Fruit fly (Drosophila melanogaster): Measurements from ENCODE around the gene CG33339.

Gene CG33339

DNA sequence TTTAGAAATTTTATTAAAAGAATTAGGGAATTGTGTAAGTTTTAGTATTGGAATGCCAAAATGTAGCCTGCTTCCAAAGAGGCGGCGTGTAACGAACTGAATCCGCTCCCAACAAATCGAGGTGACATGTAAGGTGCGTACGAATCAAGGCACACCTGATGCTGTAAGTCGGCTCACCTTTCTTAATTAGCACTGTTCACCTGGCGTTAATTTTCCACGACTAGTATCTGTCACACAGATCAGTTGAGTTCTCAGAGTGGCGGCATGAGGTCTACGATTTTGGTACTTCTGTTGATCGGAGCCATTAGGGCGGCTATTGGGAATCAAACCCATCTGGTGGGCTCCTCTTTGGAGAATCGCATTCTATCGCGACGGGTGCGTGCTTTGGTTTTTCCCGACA lies at the start of gene CG33339, which contains the start of gene CG5762:
Gene CG33339, plus strand, starts transcription at position 265 of the 400 bp plus-strand sequence.
Gene CG5762, minus strand, starts transcription at position 101 of the 400 bp plus-strand sequence.
- TF ChIP-seq jim (GFP tag; optimal IDR thresholded peaks at IDR 0.05) (no peak), Dif (GFP tag; optimal IDR thresholded peaks at IDR 0.05; ENCODE audit: partially characterized antibody) (no peak), N (GFP tag; optimal IDR thresholded peaks at IDR 0.05) (no peak), rgr (GFP tag; optimal IDR thresholded peaks at IDR 0.05) (no peak), dl (GFP tag; optimal IDR thresholded peaks at IDR 0.05; ENCODE audit: insufficient read depth in 1 of 2, partially characterized antibody in 2 of 2) (no peak), brk (GFP tag; optimal IDR thresholded peaks at IDR 0.05) (no peak), dmrt93B (GFP tag; optimal IDR thresholded peaks at IDR 0.05) (no peak), Abd-B (GFP tag; optimal IDR thresholded peaks at IDR 0.05) (no peak), Mio (GFP tag; optimal IDR thresholded peaks at IDR 0.05) (no peak), CG9705 (GFP tag; optimal IDR thresholded peaks at IDR 0.05) (no peak), Sp1 (GFP tag; optimal IDR thresholded peaks at IDR 0.05) (no peak), ey (GFP tag; optimal IDR thresholded peaks at IDR 0.05) (no peak), sage (GFP tag; optimal IDR thresholded peaks at IDR 0.05) (no peak), br (GFP tag; optimal IDR thresholded peaks at IDR 0.05) (no peak)

- TF ChIP-seq sv (GFP tag; optimal IDR thresholded peaks at IDR 0.05) (peak; percentile 28), CG9705 (GFP tag; optimal IDR thresholded peaks at IDR 0.05) (peak; percentile 15), Myc (optimal IDR thresholded peaks at IDR 0.05) (peak; percentile 26), jim (GFP tag; optimal IDR thresholded peaks at IDR 0.05) (no peak), Rel (GFP tag; optimal IDR thresholded peaks at IDR 0.05) (no peak), Rel (tag; optimal IDR thresholded peaks at IDR 0.05) (no peak), foxo (GFP tag; optimal IDR thresholded peaks at IDR 0.05) (peak in 1 of 2 experiments; percentile 32), usp (GFP tag; optimal IDR thresholded peaks at IDR 0.05) (no peak), Dif (GFP tag; optimal IDR thresholded peaks at IDR 0.05; ENCODE audit: partially characterized antibody) (no peak), fru (GFP tag; optimal IDR thresholded peaks at IDR 0.05) (no peak), HLH106 (tag; optimal IDR thresholded peaks at IDR 0.05) (peak; percentile 7), ey (GFP tag; optimal IDR thresholded peaks at IDR 0.05) (peak; percentile 31), psq (GFP tag; optimal IDR thresholded peaks at IDR 0.05) (peak; percentile 48), Hr83 (GFP tag; optimal IDR thresholded peaks at IDR 0.05; ENCODE audit: poor library complexity, severe bottlenecking) (peak; percentile 66)
Measured at dm6 chr3R:24318217-24319082, 43.2 kb upstream of the CG33339 start, which contains the start of the genes Nab2 and BRWD3. Nab2 (minus strand) TSS chr3R:24318419. BRWD3 (plus strand) TSS chr3R:24319000.

DNA sequence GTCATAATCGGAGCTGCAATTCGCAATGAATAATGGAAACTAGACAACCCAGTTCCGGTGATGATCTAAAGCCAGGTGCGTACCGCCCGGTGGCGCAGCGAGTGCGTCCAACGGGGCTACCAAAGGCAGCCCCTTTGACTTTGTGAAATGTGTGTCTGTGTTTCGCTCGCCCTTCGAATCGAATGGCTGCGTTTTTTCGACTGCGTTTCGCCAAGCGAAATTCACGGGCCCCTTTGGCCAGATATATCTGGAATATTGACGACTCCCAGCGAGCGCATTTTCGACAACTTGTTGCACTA lies 42.6 kb upstream of the CG33339 start:
- no peak for TF ChIP-seq brk (GFP tag; optimal IDR thresholded peaks at IDR 0.05)
- TF ChIP-seq br (GFP tag; optimal IDR thresholded peaks at IDR 0.05): no peak
- no peak for TF ChIP-seq lola (GFP tag; optimal IDR thresholded peaks at IDR 0.05)
- no peak for TF ChIP-seq N (GFP tag; optimal IDR thresholded peaks at IDR 0.05)

dm6 chr3R:24319632-24320341 lies 41.9 kb upstream of the CG33339 start:
- TF ChIP-seq Rel (GFP tag; optimal IDR thresholded peaks at IDR 0.05) (no peak), Rel (tag; optimal IDR thresholded peaks at IDR 0.05) (peak; percentile 87), dsf (GFP tag; optimal IDR thresholded peaks at IDR 0.05; ENCODE audit: borderline replicate concordance) (no peak), Jra (GFP tag; optimal IDR thresholded peaks at IDR 0.05) (no peak)

DNA sequence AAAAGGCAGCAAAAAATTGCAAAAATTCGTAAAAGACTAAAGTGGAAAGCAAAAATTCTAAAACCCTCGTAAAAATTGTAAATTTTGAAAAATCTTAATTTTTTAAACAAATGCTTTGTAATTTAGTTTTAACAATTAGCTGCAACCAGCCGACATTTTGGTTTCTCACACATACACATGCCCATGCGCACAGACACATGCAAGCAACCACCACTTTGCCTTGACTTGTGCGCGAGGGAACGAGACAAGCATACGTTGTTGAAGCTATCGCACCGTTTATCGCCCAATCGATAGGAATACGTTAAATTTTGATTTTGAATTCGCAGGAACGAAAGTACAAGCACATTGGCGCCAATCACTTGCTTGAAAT lies 41.3 kb upstream of the CG33339 start:
- no peak for TF ChIP-seq foxo (GFP tag; optimal IDR thresholded peaks at IDR 0.05)
- peak; percentile 96 for TF ChIP-seq Vsx2 (GFP tag; optimal IDR thresholded peaks at IDR 0.05; ENCODE audit: partially characterized antibody)
- TF ChIP-seq rgr (GFP tag; optimal IDR thresholded peaks at IDR 0.05): no peak

Measured in whole organism, wandering third instar larva.